Worm (Caenorhabditis elegans) whole organism, early embryonic: Measurements from ENCODE around the gene golg-2.

Experiments
- F13C5.2 ChIP-seq: sonication (generic microtip); optimal IDR thresholded peaks from 2 replicates; lab custom pipeline; 2017; ENCODE audit warnings: mild to moderate bottlenecking, missing genetic modification characterization, inconsistent platforms, missing compliant biosample characterization
- aly-1 ChIP-seq: sonication (generic microtip); optimal IDR thresholded peaks from 2 replicates; lab custom pipeline; 2016; ENCODE audit warnings: missing genetic modification characterization, missing compliant biosample characterization
- ceh-36 ChIP-seq: sonication (generic microtip); optimal IDR thresholded peaks from 2 replicates; lab custom pipeline; 2016; ENCODE audit warnings: missing genetic modification characterization, inconsistent platforms, missing compliant biosample characterization
- ets-7 ChIP-seq: sonication (generic microtip); optimal IDR thresholded peaks from 2 replicates; lab custom pipeline; 2016; ENCODE audit warnings: missing genotype, missing genetic modification characterization, missing compliant biosample characterization
- hmg-4 ChIP-seq: fragments of 200-800 bp; sonication (Bioruptor generic); optimal IDR thresholded peaks from 2 replicates; lab custom pipeline; 2018; ENCODE audit warnings: mild to moderate bottlenecking, missing genetic modification characterization, missing compliant biosample characterization
- hnd-1 ChIP-seq: sonication (generic microtip); optimal IDR thresholded peaks from 2 replicates; lab custom pipeline; 2016; ENCODE audit warnings: missing genetic modification characterization, missing compliant biosample characterization

Gene golg-2

ce11 chrII:4986664-4987063, 53.2 kb downstream of the golg-2 start:
- TF ChIP-seq hmg-4 (GFP tag; lab: Kevin White, UChicago) = no peak
- no peak for TF ChIP-seq aly-1 (tag; lab: Kevin White, UChicago)
- TF ChIP-seq hnd-1 (tag; lab: Kevin White, UChicago) = no peak
- no peak for TF ChIP-seq ets-7 (tag; lab: Kevin White, UChicago)
- no peak for TF ChIP-seq F13C5.2 (tag; lab: Kevin White, UChicago)
- TF ChIP-seq ceh-36 = peak; percentile 30
